Fruit fly (Drosophila melanogaster): Measurements from ENCODE around the gene CG7458.

Gene CG7458

DNA sequence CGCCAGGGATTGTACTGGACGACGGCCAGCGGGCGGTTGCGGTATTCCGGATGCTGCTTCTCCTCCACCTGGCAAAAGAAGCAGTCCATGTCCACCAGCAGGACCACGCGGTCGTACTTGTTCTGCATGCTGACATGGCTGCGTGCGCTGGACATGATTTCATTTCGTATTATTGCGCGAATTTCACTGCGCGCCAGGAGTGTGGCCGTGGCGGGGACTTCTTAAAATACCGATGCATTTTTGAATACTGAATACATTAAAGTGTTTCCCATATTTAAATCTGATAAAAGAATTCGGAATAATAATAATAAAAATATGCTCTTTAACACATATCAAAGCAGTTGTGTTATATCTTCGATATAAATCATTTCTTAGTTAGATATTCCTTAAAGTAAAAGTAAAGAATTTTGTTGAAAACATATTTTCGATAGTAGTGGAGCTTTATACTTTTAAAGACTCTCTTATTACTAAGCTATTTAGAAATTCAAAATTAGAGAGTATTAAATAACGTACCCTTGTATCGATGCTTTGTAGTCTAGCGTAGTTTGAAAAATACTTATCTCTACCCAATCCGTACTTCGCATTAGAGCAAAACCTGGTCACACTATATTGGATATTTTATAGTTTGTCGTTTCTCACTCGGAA lies 13.2 kb upstream of the CG7458 start, which contains the start of the genes PolH and CG14562:
TSS of gene PolH (minus strand) at position 198 of the 645 bp plus-strand sequence.
TSS of gene CG14562 (plus strand) at position 607 of the 645 bp plus-strand sequence.
- no peak for TF ChIP-seq Mnt (GFP tag; optimal IDR thresholded peaks at IDR 0.05)
- no peak for TF ChIP-seq Clk (GFP tag; optimal IDR thresholded peaks at IDR 0.05)
- TF ChIP-seq toe (GFP tag; optimal IDR thresholded peaks at IDR 0.05): no peak
- no peak for TF ChIP-seq ovo (GFP tag; optimal IDR thresholded peaks at IDR 0.05)
- no peak for TF ChIP-seq CG5204 (GFP tag; optimal IDR thresholded peaks at IDR 0.05)
- TF ChIP-seq pad (GFP tag; optimal IDR thresholded peaks at IDR 0.05): no peak
- no peak for TF ChIP-seq CG7045 (GFP tag; optimal IDR thresholded peaks at IDR 0.05)
- no peak for TF ChIP-seq CG14711 (tag; optimal IDR thresholded peaks at IDR 0.05)
- TF ChIP-seq bab1 (GFP tag; optimal IDR thresholded peaks at IDR 0.05): no peak
- no peak for TF ChIP-seq kay (GFP tag; ENCODE audit: borderline replicate concordance)
- TF ChIP-seq Crg-1 (GFP tag; optimal IDR thresholded peaks at IDR 0.05): no peak
- TF ChIP-seq Hr96 (GFP tag; optimal IDR thresholded peaks at IDR 0.05): no peak
- TF ChIP-seq CG33017 (tag; optimal IDR thresholded peaks at IDR 0.05): no peak
- no peak for TF ChIP-seq CG1620 (GFP tag; optimal IDR thresholded peaks at IDR 0.05)
- TF ChIP-seq cnc (optimal IDR thresholded peaks at IDR 0.05): no peak
- no peak for TF ChIP-seq CG7101 (tag; optimal IDR thresholded peaks at IDR 0.05)

DNA sequence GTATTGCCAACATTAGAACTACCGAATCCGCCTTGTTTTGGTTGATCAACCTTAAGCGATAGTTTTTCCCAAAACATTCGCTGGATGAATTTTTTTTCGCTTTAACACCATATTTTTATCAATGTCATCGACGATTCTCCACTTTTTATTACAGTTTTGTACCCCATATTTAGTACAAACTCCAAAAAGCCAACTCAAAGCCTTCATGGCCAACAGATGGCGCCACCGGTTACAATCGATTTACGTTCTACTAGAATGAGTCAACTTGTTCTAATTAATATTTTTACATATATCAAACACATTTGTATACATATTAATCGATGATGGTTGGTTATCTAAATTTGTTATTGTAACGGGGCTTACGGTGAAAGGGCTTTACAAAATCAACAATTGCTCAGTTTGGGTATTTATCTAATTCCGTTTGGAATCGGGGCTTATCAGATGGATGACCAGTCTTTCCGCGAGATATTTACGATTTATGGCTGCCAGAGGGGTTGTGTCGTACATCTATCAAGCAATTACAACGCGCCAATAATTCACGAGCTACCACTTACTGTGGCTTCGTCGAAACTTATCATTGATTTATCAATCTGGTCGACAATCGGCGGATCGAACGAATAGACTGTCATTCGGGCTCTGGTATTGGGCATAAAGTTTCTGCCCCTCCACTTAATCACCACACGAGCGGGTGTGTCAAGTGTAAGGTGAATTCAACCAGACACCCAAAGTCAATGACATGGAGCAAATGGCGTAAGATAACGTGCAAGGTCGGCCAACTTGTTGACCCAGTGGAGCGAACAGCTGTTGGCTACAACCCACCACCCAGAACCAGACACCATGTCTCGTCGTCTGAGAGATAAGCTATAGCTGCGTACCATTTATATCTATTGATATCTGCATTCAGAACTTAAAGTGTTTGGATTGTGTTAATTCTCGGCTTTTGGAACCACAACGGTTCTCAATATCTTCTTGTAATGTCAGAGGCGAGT lies 1.6 kb upstream of the CG7458 start:
- TF ChIP-seq toe (GFP tag; optimal IDR thresholded peaks at IDR 0.05) (no peak), pad (GFP tag; optimal IDR thresholded peaks at IDR 0.05) (peak; percentile 23), bab1 (GFP tag; optimal IDR thresholded peaks at IDR 0.05) (no peak), cic (GFP tag; optimal IDR thresholded peaks at IDR 0.05) (peak; percentile 33), kay (GFP tag; ENCODE audit: borderline replicate concordance) (peak; percentile 1)

DNA sequence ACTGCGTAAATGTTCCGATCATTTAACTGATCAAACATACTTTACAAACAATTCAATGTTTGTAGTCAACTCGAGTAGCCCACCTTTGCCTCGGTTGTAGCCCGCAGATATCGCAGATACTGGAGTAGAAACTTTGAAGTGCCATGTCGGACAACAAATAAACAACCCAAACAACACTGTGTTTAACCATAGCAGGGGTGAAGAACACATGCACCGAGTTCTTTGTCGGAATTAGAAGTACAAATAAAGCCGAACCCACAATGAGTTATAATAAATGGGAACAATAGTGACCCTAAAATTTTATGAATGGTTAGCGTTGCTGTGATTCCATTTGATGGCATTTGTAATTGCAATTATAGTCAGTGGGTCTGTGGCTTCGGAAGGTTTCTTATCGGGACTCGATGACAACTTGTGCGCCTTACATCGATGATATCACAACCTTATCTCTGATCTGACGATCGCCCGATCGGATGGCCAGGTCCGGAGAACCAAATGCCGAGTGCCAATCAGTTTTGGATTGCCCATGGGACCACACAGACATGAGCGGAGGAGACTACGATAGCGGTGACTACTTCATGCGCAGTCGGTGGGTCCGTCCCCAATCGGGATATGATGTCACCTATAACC lies 7.1 kb downstream of the CG7458 start, which contains the start of gene Chs2:
TSS of gene Chs2 (plus strand) at position 510 of the 627 bp plus-strand sequence.
- TF ChIP-seq cic (GFP tag; optimal IDR thresholded peaks at IDR 0.05) (peak; percentile 94), CG12768 (GFP tag; optimal IDR thresholded peaks at IDR 0.05) (peak; percentile 41), kay (GFP tag; ENCODE audit: borderline replicate concordance) (peak; percentile 66), CG7101 (tag; optimal IDR thresholded peaks at IDR 0.05) (peak; percentile 38), CG5204 (GFP tag; optimal IDR thresholded peaks at IDR 0.05) (no peak), Crg-1 (GFP tag; optimal IDR thresholded peaks at IDR 0.05) (no peak), Mnt (GFP tag; optimal IDR thresholded peaks at IDR 0.05) (peak; percentile 0), CG33017 (tag; optimal IDR thresholded peaks at IDR 0.05) (peak; percentile 24)

DNA sequence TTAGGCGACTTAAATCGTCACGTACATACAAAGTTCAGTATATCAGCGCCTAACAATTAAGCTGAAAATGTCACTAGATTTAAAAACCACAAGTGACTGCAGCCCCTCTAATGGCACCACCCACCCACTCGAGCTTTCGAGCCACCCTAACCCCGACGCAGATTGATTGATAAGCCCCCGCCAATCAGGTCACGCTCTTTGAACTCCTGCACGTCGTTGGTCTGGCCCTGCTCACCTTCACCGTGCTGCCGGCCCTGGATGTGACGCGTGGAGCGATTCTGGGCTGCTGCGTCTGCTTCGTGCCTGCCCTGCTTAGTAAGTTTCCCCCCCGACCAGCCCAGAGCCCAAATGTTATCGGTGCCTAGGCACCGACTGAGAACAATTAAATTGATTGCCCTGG lies 8.4 kb downstream of the CG7458 start:
- no peak for TF ChIP-seq CG12768 (GFP tag; optimal IDR thresholded peaks at IDR 0.05)
- no peak for TF ChIP-seq tj (GFP tag; optimal IDR thresholded peaks at IDR 0.05)

DNA sequence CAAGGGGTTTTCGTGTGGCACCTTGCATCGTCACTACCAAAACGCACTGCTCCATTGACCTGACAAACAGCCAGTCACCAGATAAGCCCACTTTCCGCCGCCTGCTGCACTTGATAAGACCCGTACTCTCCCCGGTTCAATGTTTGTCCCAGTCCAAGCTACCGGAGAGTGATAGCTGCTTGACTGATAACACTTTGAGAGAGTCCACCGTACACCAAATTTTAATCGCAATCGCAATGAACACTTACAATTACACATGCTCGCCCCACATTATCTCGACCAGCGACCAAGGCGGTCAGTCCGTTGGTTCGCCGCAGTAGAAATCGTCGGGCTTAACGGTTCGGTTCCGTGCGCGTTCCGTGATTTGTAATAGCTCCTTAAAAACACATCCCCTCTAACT lies 16.8 kb downstream of the CG7458 start, which contains the start of gene P5CS:
TSS of gene P5CS (plus strand) at position 268 of the 400 bp plus-strand sequence.
- TF ChIP-seq CG7101 (tag; optimal IDR thresholded peaks at IDR 0.05): no peak
- TF ChIP-seq Hr96 (GFP tag; optimal IDR thresholded peaks at IDR 0.05): peak; percentile 31
- TF ChIP-seq CG1620 (GFP tag; optimal IDR thresholded peaks at IDR 0.05): no peak
- TF ChIP-seq CG33017 (tag; optimal IDR thresholded peaks at IDR 0.05): no peak
- TF ChIP-seq Mnt (GFP tag; optimal IDR thresholded peaks at IDR 0.05): peak; percentile 47
- peak in 1 of 2 experiments; percentile 44 for TF ChIP-seq cnc (optimal IDR thresholded peaks at IDR 0.05)
- TF ChIP-seq cic (GFP tag; optimal IDR thresholded peaks at IDR 0.05): peak; percentile 79

DNA sequence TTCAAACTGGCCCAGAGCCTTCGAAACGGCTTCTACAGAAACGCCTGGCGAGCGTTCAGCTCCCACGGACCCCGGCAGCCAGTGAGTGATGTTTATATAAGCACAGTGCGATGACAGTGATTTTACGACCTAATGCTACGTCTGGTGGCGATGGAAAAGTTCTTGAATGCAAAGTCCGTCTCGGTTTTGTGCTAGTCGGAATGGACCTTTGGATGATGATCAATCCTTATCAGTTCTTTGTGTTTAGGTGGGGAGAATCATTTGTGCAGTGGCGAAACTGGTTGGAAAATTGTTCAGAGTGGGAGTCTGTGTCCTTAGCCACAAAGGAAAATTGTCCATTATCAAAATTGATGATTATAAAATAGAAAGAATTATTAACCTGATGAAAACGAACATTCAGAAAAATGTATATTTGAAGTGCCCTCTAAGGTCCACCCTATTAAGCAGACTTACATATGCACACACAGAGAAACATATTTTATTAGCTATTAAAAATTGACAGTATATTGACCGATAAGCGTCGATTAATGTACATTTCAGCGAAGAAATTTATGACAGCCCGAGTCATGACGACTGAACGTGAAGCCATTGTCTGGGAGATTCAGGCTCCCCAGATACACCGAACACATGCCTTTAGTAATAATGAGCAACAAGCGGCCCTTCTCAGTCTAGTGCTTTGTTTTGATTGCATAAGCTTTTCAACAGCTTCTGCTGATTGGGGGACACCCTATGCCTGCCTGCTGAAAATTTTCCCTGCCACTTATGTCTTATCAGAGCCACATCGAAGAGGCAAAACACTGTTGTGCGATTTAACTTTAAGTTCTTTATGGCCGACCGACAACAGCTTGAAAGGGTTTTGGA lies 17.5 kb downstream of the CG7458 start:
- TF ChIP-seq CG12768 (GFP tag; optimal IDR thresholded peaks at IDR 0.05): peak; percentile 9
- peak; percentile 57 for TF ChIP-seq CG33017 (tag; optimal IDR thresholded peaks at IDR 0.05)
- TF ChIP-seq CG7101 (tag; optimal IDR thresholded peaks at IDR 0.05): peak; percentile 55
- peak; percentile 90 for TF ChIP-seq kay (GFP tag; ENCODE audit: borderline replicate concordance)
- TF ChIP-seq cic (GFP tag; optimal IDR thresholded peaks at IDR 0.05): peak; percentile 57
- no peak for TF ChIP-seq Crg-1 (GFP tag; optimal IDR thresholded peaks at IDR 0.05)
- no peak for TF ChIP-seq bab1 (GFP tag; optimal IDR thresholded peaks at IDR 0.05)
- no peak for TF ChIP-seq CG7045 (GFP tag; optimal IDR thresholded peaks at IDR 0.05)
- no peak for TF ChIP-seq tj (GFP tag; optimal IDR thresholded peaks at IDR 0.05)
- peak; percentile 27 for TF ChIP-seq CG11617 (GFP tag; optimal IDR thresholded peaks at IDR 0.05)
- no peak for TF ChIP-seq pad (GFP tag; optimal IDR thresholded peaks at IDR 0.05)
- TF ChIP-seq CG14711 (tag; optimal IDR thresholded peaks at IDR 0.05): peak; percentile 20
- TF ChIP-seq cnc (optimal IDR thresholded peaks at IDR 0.05): no peak
- no peak for TF ChIP-seq ovo (GFP tag; optimal IDR thresholded peaks at IDR 0.05)
- TF ChIP-seq CG5204 (GFP tag; optimal IDR thresholded peaks at IDR 0.05): peak; percentile 41
- peak; percentile 68 for TF ChIP-seq Mnt (GFP tag; optimal IDR thresholded peaks at IDR 0.05)
- no peak for TF ChIP-seq toe (GFP tag; optimal IDR thresholded peaks at IDR 0.05)
